Worm (Caenorhabditis elegans): ENCODE measurements around the gene srh-34.

DNA sequence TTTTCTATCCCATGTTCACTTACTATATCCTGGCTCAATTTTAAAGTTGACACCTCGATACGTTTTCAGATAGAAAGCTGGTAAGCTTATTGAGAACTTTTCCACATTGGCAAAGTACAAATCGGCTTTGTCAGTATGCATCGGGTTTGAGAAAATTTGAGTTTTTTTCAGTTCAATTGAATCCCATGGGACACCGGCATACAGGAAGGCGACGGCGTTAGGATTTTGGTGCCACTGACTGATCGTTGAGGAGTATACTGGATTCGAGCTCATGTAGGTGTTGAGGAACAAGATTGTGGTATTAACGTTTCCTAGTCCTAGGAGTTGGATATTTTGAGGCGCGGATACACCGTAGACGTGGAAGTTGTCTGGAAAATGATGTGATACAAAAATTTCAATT is 33.7 kb downstream of the srh-34 start:
- no peak for TF ChIP-seq fkh-10 (GFP tag; optimal IDR thresholded peaks at IDR 0.05)
- TF ChIP-seq hlh-30 (tag; optimal IDR thresholded peaks at IDR 0.05; ENCODE audit: insufficient read depth), result no peak
- no peak for TF ChIP-seq pha-4 (tag; optimal IDR thresholded peaks at IDR 0.05)
- TF ChIP-seq ceh-18 (tag; optimal IDR thresholded peaks at IDR 0.05), result no peak
- no peak for TF ChIP-seq hlh-8 (tag; optimal IDR thresholded peaks at IDR 0.05)
- no peak for TF ChIP-seq ama-1 (optimal IDR thresholded peaks at IDR 0.05)
- TF ChIP-seq ceh-14 (tag; optimal IDR thresholded peaks at IDR 0.05), result no peak
- no peak for TF ChIP-seq pqm-1 (tag; optimal IDR thresholded peaks at IDR 0.05)
- TF ChIP-seq K02D7.2 (tag; optimal IDR thresholded peaks at IDR 0.05), result no peak
- no peak for TF ChIP-seq pag-3 (tag; optimal IDR thresholded peaks at IDR 0.05; ENCODE audit: borderline replicate concordance)
- no peak for TF ChIP-seq nhr-11 (tag; optimal IDR thresholded peaks at IDR 0.05)
- TF ChIP-seq unc-55 (GFP tag; optimal IDR thresholded peaks at IDR 0.05), result no peak
- no peak for TF ChIP-seq ahr-1 (tag; optimal IDR thresholded peaks at IDR 0.05)
- TF ChIP-seq pax-1 (tag; optimal IDR thresholded peaks at IDR 0.05), result no peak

Data from whole organism, late embryonic.